Fruit fly (Drosophila melanogaster): ENCODE results near the gene CG3815.

CG3815 gene

DNA sequence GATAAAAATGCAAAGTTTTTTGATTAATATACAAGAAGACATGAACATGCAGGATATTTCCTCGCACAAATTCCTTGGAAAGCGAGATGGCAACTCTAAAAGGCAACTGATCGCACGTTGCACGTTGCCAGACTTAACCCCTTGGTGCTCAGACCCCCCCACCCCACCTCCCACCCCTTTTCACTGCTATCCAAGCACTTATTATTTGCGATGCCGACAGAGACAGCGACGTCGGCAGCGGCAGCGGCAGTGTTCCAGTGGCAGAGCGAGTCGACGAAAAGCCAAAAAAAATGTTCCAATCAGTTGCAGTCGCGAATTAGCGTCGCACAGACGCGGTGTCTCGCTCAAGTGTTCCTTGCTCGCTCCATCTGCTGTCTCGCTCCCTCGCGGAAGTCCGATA lies 8.5 kb downstream of the CG3815 start, which contains the start of gene CG3823:
Gene CG3823, plus strand, starts transcription at position 301 of the 400 bp plus-strand sequence.
- peak; percentile 21; the same call in 1 of the 3 replicates for TF ChIP-seq CG6163 (GFP tag; IDR thresholded peaks at IDR 0.05)
- no peak for TF ChIP-seq salr (GFP tag; optimal IDR thresholded peaks at IDR 0.05)

DNA sequence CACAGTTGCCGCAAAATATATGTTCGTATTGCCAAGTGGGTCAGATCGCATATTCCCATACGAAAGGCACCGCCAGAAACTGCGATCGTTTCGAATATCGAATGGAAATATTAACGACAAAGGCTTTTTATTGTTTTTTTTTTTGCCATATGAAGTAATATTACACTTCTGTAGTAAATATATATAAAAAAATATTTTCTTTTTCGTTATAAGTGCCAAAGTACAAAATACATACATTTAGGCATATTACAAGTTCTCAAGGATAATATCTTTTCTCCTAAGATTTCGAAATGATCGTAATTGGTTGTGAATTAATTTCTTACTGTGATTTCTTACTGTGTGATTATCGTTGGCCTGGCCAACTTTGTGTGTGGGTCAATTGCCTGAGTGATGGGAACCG lies 9.0 kb downstream of the CG3815 start:
- TF ChIP-seq eg (GFP tag; IDR thresholded peaks at IDR 0.05) (peak; percentile 26; the same call in 1 of the 3 replicates), Ets96B (tag; optimal IDR thresholded peaks at IDR 0.05) (no peak), pdm3 (GFP tag; optimal IDR thresholded peaks at IDR 0.05) (no peak), CG32006 (GFP tag; optimal IDR thresholded peaks at IDR 0.05) (peak; percentile 38), Smox (GFP tag; optimal IDR thresholded peaks at IDR 0.05) (peak; percentile 12), Hr39 (GFP tag; optimal IDR thresholded peaks at IDR 0.05) (no peak), Eip75B (GFP tag; optimal IDR thresholded peaks at IDR 0.05) (no peak), achi (GFP tag; optimal IDR thresholded peaks at IDR 0.05) (no peak), CG10669 (GFP tag; optimal IDR thresholded peaks at IDR 0.05) (no peak), net (GFP tag; optimal IDR thresholded peaks at IDR 0.05) (no peak), Eip78C (GFP tag) (peak; percentile 80), CG15336 (GFP tag; IDR thresholded peaks at IDR 0.05) (peak; percentile 57), OdsH (GFP tag; optimal IDR thresholded peaks at IDR 0.05) (peak; percentile 11), CG8632 (GFP tag; optimal IDR thresholded peaks at IDR 0.05) (peak; percentile 41), CG11762 (GFP tag; optimal IDR thresholded peaks at IDR 0.05; ENCODE audit: insufficient read depth) (no peak), CG6792 (GFP tag; optimal IDR thresholded peaks at IDR 0.05) (peak; percentile 30), CG3919 (GFP tag; optimal IDR thresholded peaks at IDR 0.05) (peak; percentile 50), esn (GFP tag; optimal IDR thresholded peaks at IDR 0.05) (peak; percentile 25), salr (GFP tag; optimal IDR thresholded peaks at IDR 0.05) (peak in 1 of 2 experiments; percentile 27), topi (GFP tag; optimal IDR thresholded peaks at IDR 0.05) (peak; percentile 10), CG34406 (GFP tag; optimal IDR thresholded peaks at IDR 0.05) (peak; percentile 31), vri (GFP tag; optimal IDR thresholded peaks at IDR 0.05) (no peak), Met (GFP tag; optimal IDR thresholded peaks at IDR 0.05) (peak; percentile 15), CG10631 (GFP tag; optimal IDR thresholded peaks at IDR 0.05) (peak; percentile 44), CG8119 (GFP tag; IDR thresholded peaks at IDR 0.05) (peak; percentile 60; the same call in 1 of the 3 replicates)

DNA sequence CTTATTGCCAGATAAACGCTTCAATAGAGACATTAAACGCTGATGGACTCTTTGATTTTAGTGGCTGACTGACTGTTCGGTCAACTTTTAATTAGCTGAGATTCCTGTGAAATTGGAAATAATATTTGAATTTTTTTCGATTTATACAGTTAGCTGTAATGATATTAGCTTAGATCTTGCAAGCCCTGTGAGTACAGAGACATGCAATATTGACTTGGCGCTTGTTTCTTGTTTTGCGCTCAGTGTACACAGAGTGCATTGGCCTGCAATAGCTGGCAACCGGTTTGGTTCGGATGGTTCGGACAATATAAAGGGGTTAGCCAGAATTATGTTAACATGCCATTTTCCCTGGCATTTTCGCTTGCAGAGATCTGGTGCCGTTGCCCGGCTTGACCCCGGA lies 10.1 kb downstream of the CG3815 start:
- TF ChIP-seq Ets96B (tag; optimal IDR thresholded peaks at IDR 0.05) (no peak), CG1621 (tag; optimal IDR thresholded peaks at IDR 0.05) (no peak), achi (GFP tag; optimal IDR thresholded peaks at IDR 0.05) (peak; percentile 36), Hr4 (GFP tag; optimal IDR thresholded peaks at IDR 0.05) (peak; percentile 20), Ets21C (GFP tag; optimal IDR thresholded peaks at IDR 0.05) (peak; percentile 13), fd85E (GFP tag; optimal IDR thresholded peaks at IDR 0.05) (no peak), CG32006 (GFP tag; optimal IDR thresholded peaks at IDR 0.05) (peak; percentile 37), CG3919 (GFP tag; optimal IDR thresholded peaks at IDR 0.05) (peak; percentile 54), Blimp-1 (GFP tag; optimal IDR thresholded peaks at IDR 0.05) (no peak), topi (GFP tag; optimal IDR thresholded peaks at IDR 0.05) (peak; percentile 52), CG3032 (tag; optimal IDR thresholded peaks at IDR 0.05) (no peak), OdsH (GFP tag; optimal IDR thresholded peaks at IDR 0.05) (peak; percentile 54), Met (GFP tag; optimal IDR thresholded peaks at IDR 0.05) (peak; percentile 63), CG10669 (GFP tag; optimal IDR thresholded peaks at IDR 0.05) (no peak), Eip78C (GFP tag) (peak; percentile 84), cyc (GFP tag; optimal IDR thresholded peaks at IDR 0.05) (peak; percentile 38), CG6808 (GFP tag; optimal IDR thresholded peaks at IDR 0.05) (no peak), pdm3 (GFP tag; optimal IDR thresholded peaks at IDR 0.05) (peak; percentile 49), vri (GFP tag; optimal IDR thresholded peaks at IDR 0.05) (peak; percentile 34), spab (GFP tag; optimal IDR thresholded peaks at IDR 0.05) (no peak), CG7368 (GFP tag; optimal IDR thresholded peaks at IDR 0.05) (no peak), lz (GFP tag; optimal IDR thresholded peaks at IDR 0.05) (peak; percentile 25), CG6792 (GFP tag; optimal IDR thresholded peaks at IDR 0.05) (peak; percentile 25), salr (GFP tag; optimal IDR thresholded peaks at IDR 0.05) (peak in 1 of 2 experiments; percentile 8), CG15336 (GFP tag; IDR thresholded peaks at IDR 0.05) (peak; percentile 52; the same call in 1 of the 2 replicates), CG31627 (GFP tag; optimal IDR thresholded peaks at IDR 0.05) (peak; percentile 26), dsx (GFP tag; optimal IDR thresholded peaks at IDR 0.05; ENCODE audit: poor library complexity, severe bottlenecking) (no peak), svp (GFP tag) (peak; percentile 70), CG11294 (GFP tag; IDR thresholded peaks at IDR 0.05) (no peak), CG34406 (GFP tag; optimal IDR thresholded peaks at IDR 0.05) (peak; percentile 13), CG11902 (GFP tag; optimal IDR thresholded peaks at IDR 0.05) (peak; percentile 3), Lpt (GFP tag; optimal IDR thresholded peaks at IDR 0.05) (peak; percentile 51), CG8632 (GFP tag; optimal IDR thresholded peaks at IDR 0.05) (no peak), CG6854 (GFP tag; optimal IDR thresholded peaks at IDR 0.05) (no peak), CG10631 (GFP tag; optimal IDR thresholded peaks at IDR 0.05) (peak; percentile 25), eg (GFP tag; IDR thresholded peaks at IDR 0.05) (0 out of 3 replicates have a peak, but pooled peaks have one; percentile 9), Sox102F (GFP tag; optimal IDR thresholded peaks at IDR 0.05) (peak; percentile 22)
